Worm (Caenorhabditis elegans) whole organism, L2 larva: Measurements from ENCODE around the gene Y32B12B.2.

ENCODE experiments used
- nhr-237 ChIP-seq: fragments of 150-350 bp; optimal IDR thresholded peaks from 2 replicates; lab custom pipeline; 2014; ENCODE audit warnings: missing biosample characterization, missing genetic modification characterization
- nhr-77 ChIP-seq: fragments of 150-350 bp; optimal IDR thresholded peaks from 2 replicates; lab custom pipeline; 2014; ENCODE audit warnings: missing biosample characterization, missing genetic modification characterization

- TF ChIP-seq nhr-77 (tag; lab: Kevin White, UChicago): no peak
- TF ChIP-seq nhr-237 (tag; lab: Kevin White, UChicago): no peak
Observed at ce11 chrV:16508667-16509066, 29.5 kb upstream of the Y32B12B.2 start, which contains the start of gene srr-3.
